Worm (Caenorhabditis elegans): ENCODE data around the gene F15E6.9.

ce11 chrIV:4299994-4300393 lies 1.1 kb upstream of the F15E6.9 start:
- TF ChIP-seq nhr-28 (tag; optimal IDR thresholded peaks at IDR 0.05) (no peak), fkh-4 (tag; optimal IDR thresholded peaks at IDR 0.05; ENCODE audit: borderline replicate concordance) (no peak), lin-15B (tag; optimal IDR thresholded peaks at IDR 0.05) (no peak), mep-1 (tag; optimal IDR thresholded peaks at IDR 0.05) (no peak), tbx-2 (tag; optimal IDR thresholded peaks at IDR 0.05) (no peak), unc-86 (tag; optimal IDR thresholded peaks at IDR 0.05) (no peak), pag-3 (tag; optimal IDR thresholded peaks at IDR 0.05; ENCODE audit: borderline replicate concordance, insufficient read depth) (no peak), egl-27 (tag; optimal IDR thresholded peaks at IDR 0.05) (no peak), nhr-237 (tag; optimal IDR thresholded peaks at IDR 0.05) (no peak), ceh-82 (tag; optimal IDR thresholded peaks at IDR 0.05) (no peak), ztf-11 (tag; optimal IDR thresholded peaks at IDR 0.05) (no peak), dpl-1 (GFP tag; optimal IDR thresholded peaks at IDR 0.05) (no peak), nhr-11 (tag; optimal IDR thresholded peaks at IDR 0.05) (no peak)
